Fruit fly (Drosophila melanogaster) whole organism, adult: ENCODE data around the gene CG11658.

Experiments used
- CG11617 ChIP-seq: fragments of 200-800 bp; sonication (Bioruptor generic); optimal IDR thresholded peaks from 2 replicates; lab custom pipeline; 2017; ENCODE audit warnings: mild to moderate bottlenecking, missing biosample characterization, missing genetic modification reagents, missing genetic modification characterization
- CG1620 ChIP-seq: fragments of 200-800 bp; sonication (Bioruptor generic); optimal IDR thresholded peaks from 2 replicates; lab custom pipeline; 2016; ENCODE audit warnings: missing biosample characterization, missing genetic modification characterization
- CG33017 ChIP-seq: fragments of 200-800 bp; sonication (Bioruptor generic); optimal IDR thresholded peaks from 2 replicates; lab custom pipeline; 2018; ENCODE audit warnings: missing biosample characterization, mild to moderate bottlenecking, missing genetic modification characterization, moderate library complexity
- Mnt ChIP-seq: fragments of 200-800 bp; sonication (Bioruptor generic); optimal IDR thresholded peaks from 2 replicates; lab custom pipeline; 2016; ENCODE audit warnings: missing biosample characterization, mild to moderate bottlenecking, missing genetic modification characterization
- kay ChIP-seq: fragments of 200-800 bp; sonication (Bioruptor generic); peaks from one replicate; lab custom pipeline; 2016; ENCODE audit warnings: missing biosample characterization, missing genetic modification characterization, borderline replicate concordance
- tj ChIP-seq: fragments of 200-800 bp; sonication (Bioruptor generic); optimal IDR thresholded peaks from 3 replicates; lab custom pipeline; 2017; ENCODE audit warnings: missing biosample characterization, mild to moderate bottlenecking, missing genetic modification characterization, moderate library complexity

DNA sequence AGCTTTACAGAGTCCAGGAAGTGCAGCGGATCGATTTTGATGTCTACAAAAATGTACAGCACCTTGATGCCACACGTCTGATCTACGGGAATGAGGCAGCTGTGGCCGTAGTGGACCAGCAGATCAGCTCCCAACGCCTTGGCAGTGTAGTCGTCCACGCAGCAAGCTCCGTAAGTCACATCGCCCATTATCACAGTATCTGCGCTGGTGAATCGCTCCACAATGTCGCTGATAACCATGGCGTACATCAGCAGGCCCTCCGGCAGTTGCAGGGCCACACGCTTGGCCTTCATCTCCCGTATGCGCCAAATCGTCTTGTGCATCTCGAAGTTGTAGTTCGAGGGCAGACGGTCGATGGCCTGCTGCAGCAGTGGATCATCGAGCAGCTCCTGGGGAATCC is 13.3 kb downstream of the CG11658 start:
- TF ChIP-seq tj (GFP tag; lab: Kevin White, UChicago) (no peak), CG33017 (tag; lab: Kevin White, UChicago) (no peak), CG11617 (GFP tag; lab: Kevin White, UChicago) (no peak), kay (GFP tag; lab: Kevin White, UChicago) (no peak), Mnt (no peak), CG1620 (GFP tag; lab: Kevin White, UChicago) (no peak)
